Worm (Caenorhabditis elegans) whole organism, L3 larva: Measurements from ENCODE around the gene srlf-30.

Experiments used
- R02D3.7 ChIP-seq: fragments of 150-350 bp; optimal IDR thresholded peaks from 2 replicates; lab custom pipeline; 2014; ENCODE audit warnings: missing biosample characterization, missing genetic modification characterization
- ZK546.5 ChIP-seq: sonication (generic microtip); optimal IDR thresholded peaks from 2 replicates; lab custom pipeline; 2017; ENCODE audit warnings: missing biosample characterization, missing genetic modification characterization
- ama-1 ChIP-seq: fragments of 150-350 bp; optimal IDR thresholded peaks from 2 replicates; lab custom pipeline; 2018
- ceh-28 ChIP-seq: fragments of 150-350 bp; optimal IDR thresholded peaks from 2 replicates; lab custom pipeline; 2014; ENCODE audit warnings: missing biosample characterization, missing genetic modification reagents, missing genetic modification characterization
- egl-27 ChIP-seq: sonication (generic microtip); optimal IDR thresholded peaks from 4 replicates; lab custom pipeline; 2017; ENCODE audit warnings: missing biosample characterization, missing genetic modification reagents, missing genetic modification characterization
- egl-5 ChIP-seq: fragments of 150-350 bp; optimal IDR thresholded peaks from 2 replicates; lab custom pipeline; 2017; ENCODE audit warnings: missing biosample characterization, missing genetic modification reagents, missing genetic modification characterization, inconsistent platforms
- elt-2 ChIP-seq: sonication (generic microtip); optimal IDR thresholded peaks from 2 replicates; lab custom pipeline; 2016; ENCODE audit warnings: missing genetic modification reagents, mild to moderate bottlenecking, missing genetic modification characterization, missing compliant biosample characterization
- lin-39 ChIP-seq: fragments of 150-350 bp; optimal IDR thresholded peaks from 2 replicates; lab custom pipeline; 2018; ENCODE audit warnings: missing biosample characterization, missing genetic modification reagents, missing genetic modification characterization
- nfya-1 ChIP-seq: sonication (generic microtip); optimal IDR thresholded peaks from 2 replicates; lab custom pipeline; 2017; ENCODE audit warnings: missing genetic modification characterization, mild to moderate bottlenecking, missing compliant biosample characterization, antibody characterized with exemption, moderate library complexity; ENCODE audit not compliant: insufficient read depth
- nhr-76 ChIP-seq: fragments of 150-350 bp; sonication (generic microtip); optimal IDR thresholded peaks from 5 replicates; lab custom pipeline; 2014; ENCODE audit warnings: missing biosample characterization, missing genetic modification characterization
- pqm-1 ChIP-seq: fragments of 150-350 bp; optimal IDR thresholded peaks from 2 replicates; lab custom pipeline; 2017; ENCODE audit warnings: missing biosample characterization, missing genetic modification characterization, inconsistent platforms
- unc-62 ChIP-seq: fragments of 150-350 bp; sonication (generic microtip); optimal IDR thresholded peaks from 4 replicates; lab custom pipeline; 2014; ENCODE audit warnings: missing biosample characterization, missing genetic modification reagents, missing genetic modification characterization
- ztf-11 ChIP-seq: fragments of 150-350 bp; optimal IDR thresholded peaks from 2 replicates; lab custom pipeline; 2014; ENCODE audit warnings: missing biosample characterization, missing genetic modification characterization
- ztf-4 ChIP-seq: fragments of 150-350 bp; optimal IDR thresholded peaks from 2 replicates; lab custom pipeline; 2014; ENCODE audit warnings: missing biosample characterization, missing genetic modification characterization

DNA sequence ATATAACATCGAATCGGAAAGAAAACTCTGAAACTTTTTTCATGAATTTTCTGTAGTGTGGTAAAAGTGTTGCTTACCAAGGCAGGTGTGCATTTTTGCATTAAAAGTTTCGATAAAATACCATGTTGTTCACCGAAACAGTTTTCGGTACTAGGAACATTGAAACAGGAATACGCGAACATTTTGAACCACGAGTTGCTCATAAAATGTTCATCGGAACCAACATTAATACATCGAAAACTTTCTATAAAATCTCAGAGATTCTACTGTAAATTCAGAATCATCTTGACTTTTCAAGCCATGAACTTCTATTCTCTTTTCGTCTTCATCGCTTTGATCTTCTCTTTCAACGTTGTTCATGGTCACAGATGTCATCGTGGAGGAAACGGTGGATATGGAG is 19.9 kb upstream of the srlf-30 start, which contains the start of gene fipr-15:
- TF ChIP-seq pqm-1 (tag; lab: Kevin White, UChicago) (no peak), ama-1 (lab: Kevin White, UChicago) (no peak), ztf-4 (tag; lab: Kevin White, UChicago) (no peak), egl-27 (tag; lab: Kevin White, UChicago) (no peak), unc-62 (GFP tag; lab: Kevin White, UChicago) (no peak), nhr-76 (no peak), elt-2 (tag; lab: Kevin White, UChicago) (no peak), ztf-11 (tag; lab: Kevin White, UChicago) (no peak), ceh-28 (tag; lab: Kevin White, UChicago) (no peak), R02D3.7 (tag; lab: Kevin White, UChicago) (no peak), ZK546.5 (no peak), egl-5 (tag; lab: Kevin White, UChicago) (no peak), lin-39 (no peak), nfya-1 (tag; lab: Kevin White, UChicago) (no peak)
